Worm (Caenorhabditis elegans): ENCODE data around the gene camt-1.

Gene camt-1

ce11 chrII:4527800-4528199 lies 22.9 kb upstream of the camt-1 start, which contains the start of gene sra-35:
TSS of gene sra-35 (minus strand) at chrII:4527900.
- TF ChIP-seq ztf-29 (GFP tag; IDR thresholded peaks at IDR 0.05) (no peak), tab-1 (GFP tag; IDR thresholded peaks at IDR 0.05) (no peak), med-1 (GFP tag; optimal IDR thresholded peaks at IDR 0.05; ENCODE audit: insufficient read depth) (no peak), cog-1 (tag; optimal IDR thresholded peaks at IDR 0.05) (no peak), ztf-23 (GFP tag; IDR thresholded peaks at IDR 0.05) (no peak), ref-1 (GFP tag; conservative IDR thresholded peaks at IDR 0.05) (no peak), T22C8.4 (GFP tag; IDR thresholded peaks at IDR 0.05) (no peak), flt-1 (GFP tag; IDR thresholded peaks at IDR 0.05) (no peak), klf-2 (GFP tag; conservative IDR thresholded peaks at IDR 0.05) (no peak)

DNA sequence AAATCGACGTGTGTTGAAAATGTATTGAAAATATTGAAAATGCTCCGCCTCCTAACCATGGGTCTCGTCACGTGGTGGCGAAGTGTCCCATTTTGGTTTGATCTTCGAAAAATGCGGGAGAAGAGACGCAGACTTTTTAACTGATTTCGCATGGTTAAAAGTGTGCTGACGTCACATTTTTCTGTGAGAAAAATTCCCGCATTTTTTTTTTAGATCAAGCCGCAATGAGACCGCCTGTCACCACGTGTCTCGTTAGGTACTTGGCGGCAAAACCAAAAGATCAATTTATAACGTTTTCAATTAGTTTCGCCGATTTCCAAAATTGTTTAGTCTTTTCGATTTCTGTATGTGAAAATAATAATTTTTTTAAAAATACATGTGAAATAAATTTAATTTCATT lies 20.2 kb upstream of the camt-1 start:
- TF ChIP-seq T22C8.4 (GFP tag; IDR thresholded peaks at IDR 0.05) (no peak), ref-1 (GFP tag; conservative IDR thresholded peaks at IDR 0.05) (no peak), ztf-23 (GFP tag; IDR thresholded peaks at IDR 0.05) (no peak), cog-1 (tag; optimal IDR thresholded peaks at IDR 0.05) (no peak), tab-1 (GFP tag; IDR thresholded peaks at IDR 0.05) (no peak), ztf-29 (GFP tag; IDR thresholded peaks at IDR 0.05) (no peak), flt-1 (GFP tag; IDR thresholded peaks at IDR 0.05) (no peak), klf-2 (GFP tag; conservative IDR thresholded peaks at IDR 0.05) (no peak), med-1 (GFP tag; optimal IDR thresholded peaks at IDR 0.05; ENCODE audit: insufficient read depth) (no peak)

- no peak for TF ChIP-seq med-1 (GFP tag; optimal IDR thresholded peaks at IDR 0.05; ENCODE audit: insufficient read depth)
- TF ChIP-seq ztf-29 (GFP tag; IDR thresholded peaks at IDR 0.05) = no peak
- no peak for TF ChIP-seq ref-1 (GFP tag; conservative IDR thresholded peaks at IDR 0.05)
- no peak for TF ChIP-seq ztf-23 (GFP tag; IDR thresholded peaks at IDR 0.05)
- no peak for TF ChIP-seq tab-1 (GFP tag; IDR thresholded peaks at IDR 0.05)
- no peak for TF ChIP-seq cog-1 (tag; optimal IDR thresholded peaks at IDR 0.05)
- TF ChIP-seq flt-1 (GFP tag; IDR thresholded peaks at IDR 0.05) = no peak
- no peak for TF ChIP-seq T22C8.4 (GFP tag; IDR thresholded peaks at IDR 0.05)
- no peak for TF ChIP-seq klf-2 (GFP tag; conservative IDR thresholded peaks at IDR 0.05)
Measured at ce11 chrII:4523122-4523672, 18.2 kb upstream of the camt-1 start, which contains the start of the genes B0304.4 and B0304.2. TSS of gene B0304.4 (minus strand) at chrII:4523222. TSS of gene B0304.2 (plus strand) at chrII:4523622.

DNA sequence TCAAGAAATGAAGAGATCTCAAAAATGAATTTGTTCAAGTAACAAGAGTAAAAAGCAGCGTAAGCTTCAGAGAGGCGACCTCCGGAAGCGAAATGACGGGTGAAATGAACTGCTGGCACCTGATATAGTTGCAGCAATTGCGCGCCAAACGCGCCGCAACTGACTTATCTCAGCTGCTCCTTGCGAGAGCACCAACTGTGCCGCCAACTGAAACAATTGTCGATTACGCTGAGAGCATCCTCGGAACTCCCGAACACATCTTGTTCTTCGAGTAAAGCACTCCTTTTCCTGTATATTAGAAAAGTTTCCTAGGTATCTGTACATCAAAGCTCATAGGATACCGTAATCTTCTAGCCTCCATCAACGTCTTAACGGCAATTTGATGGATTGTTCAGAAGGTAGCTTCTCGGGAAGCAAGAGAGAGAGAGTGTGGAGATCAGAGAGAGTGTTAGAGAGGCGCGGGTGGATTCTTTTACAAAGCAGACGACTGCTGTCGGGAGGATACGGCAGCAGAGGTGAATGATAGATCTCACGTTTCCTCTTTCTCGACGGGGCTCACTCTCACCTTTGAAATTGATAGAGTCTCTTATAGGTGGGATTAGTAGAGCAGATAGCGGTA lies 15.1 kb upstream of the camt-1 start:
- TF ChIP-seq ref-1 (GFP tag; conservative IDR thresholded peaks at IDR 0.05) (no peak), med-1 (GFP tag; optimal IDR thresholded peaks at IDR 0.05; ENCODE audit: insufficient read depth) (no peak), tab-1 (GFP tag; IDR thresholded peaks at IDR 0.05) (no peak), ztf-23 (GFP tag; IDR thresholded peaks at IDR 0.05) (no peak), flt-1 (GFP tag; IDR thresholded peaks at IDR 0.05) (no peak), T22C8.4 (GFP tag; IDR thresholded peaks at IDR 0.05) (no peak), klf-2 (GFP tag; conservative IDR thresholded peaks at IDR 0.05) (no peak)

DNA sequence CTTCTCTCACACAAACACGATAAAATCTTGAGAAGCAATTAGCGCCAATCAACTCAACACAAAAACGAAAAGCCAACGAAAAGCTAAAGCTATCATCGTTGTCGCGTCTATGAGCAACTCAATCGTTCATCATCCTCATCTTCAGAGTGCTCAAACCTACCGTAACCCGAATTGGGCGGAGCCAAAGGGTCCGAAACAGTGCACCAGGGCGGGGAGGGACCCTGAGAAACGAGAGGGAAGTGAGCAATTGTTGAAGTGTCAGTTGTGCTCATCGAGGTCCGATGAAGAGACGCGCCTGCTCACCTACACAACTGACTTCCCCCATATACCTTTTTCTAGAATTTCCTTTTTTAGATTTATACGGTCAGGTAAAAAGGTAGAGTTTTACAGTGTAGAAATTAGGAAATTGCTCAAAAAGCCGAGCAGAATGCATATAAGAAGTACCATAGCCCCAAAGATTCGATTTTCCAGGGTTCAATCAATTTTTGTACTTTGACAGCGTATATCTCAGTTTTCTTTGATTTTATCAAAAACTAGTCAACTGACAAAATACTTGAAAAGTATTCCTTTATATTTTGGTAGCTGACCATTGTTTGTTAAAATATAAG lies 13.5 kb upstream of the camt-1 start, which contains the start of gene hlh-1:
TSS of gene hlh-1 (plus strand) at position 275 of the 608 bp plus-strand sequence.
- TF ChIP-seq klf-2 (GFP tag; conservative IDR thresholded peaks at IDR 0.05) (no peak), flt-1 (GFP tag; IDR thresholded peaks at IDR 0.05) (0 out of 2 replicates have a peak, but pooled peaks have one; percentile 16)

DNA sequence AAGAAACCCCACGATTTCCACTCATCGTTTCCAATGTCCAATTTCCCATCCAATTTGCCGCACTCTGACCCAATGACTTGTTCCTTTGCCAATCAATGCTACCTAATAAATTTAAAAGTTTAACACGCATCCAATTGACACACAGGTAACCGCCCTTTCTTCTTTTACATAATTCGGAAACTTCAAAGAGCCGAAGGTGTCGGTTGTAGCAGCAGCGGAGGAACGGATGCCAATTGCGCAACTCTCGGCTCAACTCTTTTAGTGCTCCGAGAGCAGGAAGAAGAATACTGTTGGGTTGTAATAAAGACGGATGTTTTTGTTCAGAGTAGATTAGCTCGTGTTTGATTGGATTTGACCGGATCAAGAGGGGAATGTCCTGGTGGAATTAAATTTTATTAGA lies 12.3 kb upstream of the camt-1 start:
- no peak for TF ChIP-seq T22C8.4 (GFP tag; IDR thresholded peaks at IDR 0.05)
- TF ChIP-seq ztf-23 (GFP tag; IDR thresholded peaks at IDR 0.05) = no peak
- no peak for TF ChIP-seq flt-1 (GFP tag; IDR thresholded peaks at IDR 0.05)
- TF ChIP-seq med-1 (GFP tag; optimal IDR thresholded peaks at IDR 0.05; ENCODE audit: insufficient read depth) = no peak
- TF ChIP-seq tab-1 (GFP tag; IDR thresholded peaks at IDR 0.05) = no peak
- TF ChIP-seq ztf-29 (GFP tag; IDR thresholded peaks at IDR 0.05) = no peak
- no peak for TF ChIP-seq klf-2 (GFP tag; conservative IDR thresholded peaks at IDR 0.05)
- no peak for TF ChIP-seq cog-1 (tag; optimal IDR thresholded peaks at IDR 0.05)
- TF ChIP-seq ref-1 (GFP tag; conservative IDR thresholded peaks at IDR 0.05) = no peak

- TF ChIP-seq flt-1 (GFP tag; IDR thresholded peaks at IDR 0.05) (0 out of 2 replicates have a peak, but pooled peaks have one; percentile 13), tab-1 (GFP tag; IDR thresholded peaks at IDR 0.05) (no peak)
Measured at ce11 chrII:4516291-4516690, 11.3 kb upstream of the camt-1 start.

- TF ChIP-seq tab-1 (GFP tag; IDR thresholded peaks at IDR 0.05) = no peak
- TF ChIP-seq T22C8.4 (GFP tag; IDR thresholded peaks at IDR 0.05) = no peak
- TF ChIP-seq klf-2 (GFP tag; conservative IDR thresholded peaks at IDR 0.05) = no peak
- no peak for TF ChIP-seq ztf-29 (GFP tag; IDR thresholded peaks at IDR 0.05)
- no peak for TF ChIP-seq flt-1 (GFP tag; IDR thresholded peaks at IDR 0.05)
- no peak for TF ChIP-seq med-1 (GFP tag; optimal IDR thresholded peaks at IDR 0.05; ENCODE audit: insufficient read depth)
- TF ChIP-seq ztf-23 (GFP tag; IDR thresholded peaks at IDR 0.05) = no peak
- TF ChIP-seq ref-1 (GFP tag; conservative IDR thresholded peaks at IDR 0.05) = no peak
- no peak for TF ChIP-seq cog-1 (tag; optimal IDR thresholded peaks at IDR 0.05)
Measured at ce11 chrII:4511911-4512310, 7.0 kb upstream of the camt-1 start, which contains the start of gene cyp-23A1. TSS of gene cyp-23A1 (plus strand) at chrII:4512211.

- TF ChIP-seq ztf-23 (GFP tag; IDR thresholded peaks at IDR 0.05) = no peak
- TF ChIP-seq med-1 (GFP tag; optimal IDR thresholded peaks at IDR 0.05; ENCODE audit: insufficient read depth) = no peak
- no peak for TF ChIP-seq tab-1 (GFP tag; IDR thresholded peaks at IDR 0.05)
- TF ChIP-seq ztf-29 (GFP tag; IDR thresholded peaks at IDR 0.05) = no peak
- no peak for TF ChIP-seq ref-1 (GFP tag; conservative IDR thresholded peaks at IDR 0.05)
- TF ChIP-seq T22C8.4 (GFP tag; IDR thresholded peaks at IDR 0.05) = no peak
- TF ChIP-seq klf-2 (GFP tag; conservative IDR thresholded peaks at IDR 0.05) = no peak
- no peak for TF ChIP-seq flt-1 (GFP tag; IDR thresholded peaks at IDR 0.05)
- TF ChIP-seq cog-1 (tag; optimal IDR thresholded peaks at IDR 0.05) = no peak
Measured at ce11 chrII:4510684-4511083, 5.7 kb upstream of the camt-1 start.

Data from whole organism, midembryonic.